Fruit fly (Drosophila melanogaster) whole organism, adult: Measurements from ENCODE around the gene CG2225.

Experiments used
- CG11617 ChIP-seq: fragments of 200-800 bp; sonication (Bioruptor generic); optimal IDR thresholded peaks from 2 replicates; lab custom pipeline; 2017; ENCODE audit warnings: mild to moderate bottlenecking, missing biosample characterization, missing genetic modification reagents, missing genetic modification characterization
- CG12768 ChIP-seq: fragments of 200-800 bp; sonication (Bioruptor generic); optimal IDR thresholded peaks from 2 replicates; lab custom pipeline; 2017; ENCODE audit warnings: missing biosample characterization, missing genetic modification characterization, mild to moderate bottlenecking, moderate library complexity, missing genetic modification reagents
- CG14711 ChIP-seq: fragments of 200-800 bp; sonication (Bioruptor generic); optimal IDR thresholded peaks from 2 replicates; lab custom pipeline; 2018; ENCODE audit warnings: missing biosample characterization, mild to moderate bottlenecking, missing genetic modification characterization, moderate library complexity
- CG1620 ChIP-seq: fragments of 200-800 bp; sonication (Bioruptor generic); optimal IDR thresholded peaks from 2 replicates; lab custom pipeline; 2016; ENCODE audit warnings: missing biosample characterization, missing genetic modification characterization
- CG33017 ChIP-seq: fragments of 200-800 bp; sonication (Bioruptor generic); optimal IDR thresholded peaks from 2 replicates; lab custom pipeline; 2018; ENCODE audit warnings: missing biosample characterization, mild to moderate bottlenecking, missing genetic modification characterization, moderate library complexity
- CG5204 ChIP-seq: fragments of 200-800 bp; sonication (Bioruptor generic); optimal IDR thresholded peaks from 2 replicates; lab custom pipeline; 2016; ENCODE audit warnings: missing biosample characterization, missing genetic modification characterization
- CG7045 ChIP-seq: fragments of 200-800 bp; sonication (Bioruptor generic); optimal IDR thresholded peaks from 2 replicates; lab custom pipeline; 2017; ENCODE audit warnings: missing biosample characterization, mild to moderate bottlenecking, missing genetic modification characterization
- CG7101 ChIP-seq: fragments of 200-800 bp; sonication (Bioruptor generic); optimal IDR thresholded peaks from 2 replicates; lab custom pipeline; 2018; ENCODE audit warnings: missing biosample characterization, mild to moderate bottlenecking, missing genetic modification characterization, moderate library complexity
- Clk ChIP-seq: fragments of 200-800 bp; sonication (Bioruptor generic); optimal IDR thresholded peaks from 2 replicates; lab custom pipeline; 2017; ENCODE audit warnings: missing biosample characterization, missing genetic modification characterization
- Crg-1 ChIP-seq: fragments of 200-800 bp; sonication (Bioruptor generic); optimal IDR thresholded peaks from 2 replicates; lab custom pipeline; 2016; ENCODE audit warnings: missing biosample characterization, missing genetic modification characterization
- Hr96 ChIP-seq: fragments of 200-800 bp; sonication (Bioruptor generic); optimal IDR thresholded peaks from 2 replicates; lab custom pipeline; 2016; ENCODE audit warnings: missing biosample characterization, missing genetic modification characterization
- Mnt ChIP-seq: fragments of 200-800 bp; sonication (Bioruptor generic); optimal IDR thresholded peaks from 2 replicates; lab custom pipeline; 2016; ENCODE audit warnings: missing biosample characterization, mild to moderate bottlenecking, missing genetic modification characterization
- bab1 ChIP-seq: fragments of 200-800 bp; sonication (Bioruptor generic); optimal IDR thresholded peaks from 3 replicates; lab custom pipeline; 2019; ENCODE audit warnings: missing biosample characterization, mild to moderate bottlenecking, missing genetic modification characterization, moderate library complexity
- cic ChIP-seq: fragments of 200-800 bp; sonication (Bioruptor generic); optimal IDR thresholded peaks from 2 replicates; lab custom pipeline; 2017; ENCODE audit warnings: missing biosample characterization, mild to moderate bottlenecking, missing genetic modification characterization, moderate library complexity
- cnc ChIP-seq, 2 experiments: fragments of >200 bp; optimal IDR thresholded peaks; 2 replicates each; lab custom pipeline; 2017
- kay ChIP-seq: fragments of 200-800 bp; sonication (Bioruptor generic); peaks from one replicate; lab custom pipeline; 2016; ENCODE audit warnings: missing biosample characterization, missing genetic modification characterization, borderline replicate concordance
- ovo ChIP-seq: fragments of 200-800 bp; sonication (Bioruptor generic); optimal IDR thresholded peaks from 2 replicates; lab custom pipeline; 2016; ENCODE audit warnings: missing biosample characterization, missing genetic modification characterization
- pad ChIP-seq: fragments of 200-800 bp; sonication (Bioruptor generic); optimal IDR thresholded peaks from 3 replicates; lab custom pipeline; 2017; ENCODE audit warnings: missing biosample characterization, missing genetic modification characterization, mild to moderate bottlenecking, moderate library complexity, missing genetic modification reagents
- tj ChIP-seq: fragments of 200-800 bp; sonication (Bioruptor generic); optimal IDR thresholded peaks from 3 replicates; lab custom pipeline; 2017; ENCODE audit warnings: missing biosample characterization, mild to moderate bottlenecking, missing genetic modification characterization, moderate library complexity
- toe ChIP-seq: fragments of 200-800 bp; sonication (Bioruptor generic); optimal IDR thresholded peaks from 2 replicates; lab custom pipeline; 2016; ENCODE audit warnings: missing biosample characterization, missing genetic modification characterization

The CG2225 gene

DNA sequence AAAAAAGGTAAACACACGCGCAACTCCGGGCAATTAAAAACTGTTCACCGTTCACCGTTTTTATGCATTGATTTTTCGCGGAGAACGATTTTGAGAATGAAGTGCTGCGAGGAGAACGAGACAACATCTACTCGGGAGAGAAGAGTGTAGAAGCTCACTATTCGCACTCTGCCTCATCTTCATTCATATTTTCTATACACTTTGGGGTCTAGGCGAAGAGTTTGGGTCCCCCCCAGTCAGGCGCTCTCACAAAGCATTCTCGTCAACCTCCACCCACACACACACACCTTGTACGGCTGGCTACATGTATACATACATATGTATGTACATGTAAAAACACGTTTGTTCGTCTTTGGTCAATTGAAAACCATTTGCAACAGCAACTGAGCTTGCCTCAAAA, 774 bp downstream of the CG2225 start:
- TF ChIP-seq Crg-1 (GFP tag; lab: Kevin White, UChicago): peak; percentile 6
- TF ChIP-seq bab1 (GFP tag; lab: Kevin White, UChicago): peak; percentile 11
- peak; percentile 81 for TF ChIP-seq pad (GFP tag; lab: Kevin White, UChicago)
- TF ChIP-seq cic (GFP tag; lab: Kevin White, UChicago): no peak
- TF ChIP-seq ovo (GFP tag; lab: Kevin White, UChicago): peak; percentile 5
- TF ChIP-seq CG5204 (GFP tag; lab: Kevin White, UChicago): no peak

DNA sequence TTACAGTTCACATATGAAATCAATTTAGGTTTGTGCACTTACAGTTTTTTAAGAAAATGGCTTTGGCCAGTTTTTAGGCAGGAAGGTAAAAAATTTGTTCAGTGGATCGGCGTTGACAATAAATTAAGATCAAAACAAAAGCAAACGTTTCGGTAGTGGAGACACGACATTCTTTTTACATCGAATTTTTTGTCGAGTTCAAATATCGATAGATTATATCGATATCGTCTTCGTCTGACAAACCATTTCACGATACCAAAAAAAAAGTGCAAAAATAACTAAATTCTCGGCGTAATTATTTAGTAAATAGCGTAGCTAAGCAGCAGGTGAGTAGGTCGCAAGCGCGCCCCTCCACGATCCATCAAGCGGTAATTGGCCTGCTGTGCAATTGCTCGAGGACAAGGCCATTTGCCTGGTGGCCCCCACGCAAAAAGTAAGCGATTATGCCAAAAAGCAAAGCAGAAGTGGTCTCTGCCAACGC, 18.8 kb downstream of the CG2225 start, which contains the start of gene Cul2:
Cul2 (plus strand) TSS at position 207 of the 481 bp plus-strand sequence.
- TF ChIP-seq bab1 (GFP tag; lab: Kevin White, UChicago) (peak; percentile 29), ovo (GFP tag; lab: Kevin White, UChicago) (no peak), toe (GFP tag; lab: Kevin White, UChicago) (peak; percentile 23), CG1620 (GFP tag; lab: Kevin White, UChicago) (peak; percentile 10), cic (GFP tag; lab: Kevin White, UChicago) (no peak), CG7101 (tag; lab: Kevin White, UChicago) (peak; percentile 13), CG5204 (GFP tag; lab: Kevin White, UChicago) (peak; percentile 22)

DNA sequence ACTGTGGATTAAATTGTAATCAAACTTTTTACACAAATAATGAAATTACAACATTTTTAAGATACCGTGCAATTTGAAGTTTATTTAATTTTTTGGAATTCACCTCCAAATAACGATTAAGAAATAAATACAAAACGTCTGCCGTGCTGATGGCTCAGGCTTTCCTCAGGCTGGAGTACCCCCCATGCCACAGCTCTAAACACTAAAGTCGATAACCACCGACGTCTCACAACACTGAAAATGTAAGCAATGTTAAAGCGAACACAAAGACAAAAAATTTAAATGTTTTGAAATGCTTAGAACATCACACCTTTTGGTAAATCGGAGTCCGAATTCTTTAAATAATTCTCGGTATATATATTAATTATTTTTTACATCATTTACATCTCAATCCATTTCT, 19.9 kb downstream of the CG2225 start:
- TF ChIP-seq Mnt (GFP tag; lab: Kevin White, UChicago): peak; percentile 17
- no peak for TF ChIP-seq cnc (optimal IDR thresholded peaks at IDR 0.05; lab: Kevin White, UChicago)
- TF ChIP-seq bab1 (GFP tag; lab: Kevin White, UChicago): no peak
- TF ChIP-seq kay: peak; percentile 50
- peak; percentile 16 for TF ChIP-seq CG7045 (GFP tag; lab: Kevin White, UChicago)
- TF ChIP-seq cic (GFP tag; lab: Kevin White, UChicago): no peak
- no peak for TF ChIP-seq Crg-1 (GFP tag; lab: Kevin White, UChicago)
- peak; percentile 45 for TF ChIP-seq pad (GFP tag; lab: Kevin White, UChicago)
- TF ChIP-seq Clk (GFP tag; lab: Kevin White, UChicago): no peak
- peak; percentile 61 for TF ChIP-seq Hr96 (GFP tag; lab: Kevin White, UChicago)
- peak; percentile 9 for TF ChIP-seq CG1620 (GFP tag; lab: Kevin White, UChicago)
- no peak for TF ChIP-seq tj
- peak; percentile 48 for TF ChIP-seq CG12768 (GFP tag; lab: Kevin White, UChicago)
- peak; percentile 14 for TF ChIP-seq toe (GFP tag; lab: Kevin White, UChicago)
- peak; percentile 33 for TF ChIP-seq CG7101 (tag; lab: Kevin White, UChicago)
- peak; percentile 43 for TF ChIP-seq CG14711 (tag; lab: Kevin White, UChicago)
- TF ChIP-seq ovo (GFP tag; lab: Kevin White, UChicago): no peak
- TF ChIP-seq CG33017 (tag; lab: Kevin White, UChicago): no peak
- no peak for TF ChIP-seq CG11617 (GFP tag; lab: Kevin White, UChicago)
- TF ChIP-seq CG5204 (GFP tag; lab: Kevin White, UChicago): peak; percentile 46

dm6 chr2L:21648769-21649168, 28.6 kb downstream of the CG2225 start:
- TF ChIP-seq toe (GFP tag; lab: Kevin White, UChicago) (no peak), Mnt (GFP tag; lab: Kevin White, UChicago) (no peak), CG12768 (GFP tag; lab: Kevin White, UChicago) (no peak), cic (GFP tag; lab: Kevin White, UChicago) (no peak), CG11617 (GFP tag; lab: Kevin White, UChicago) (no peak), cnc (optimal IDR thresholded peaks at IDR 0.05; lab: Kevin White, UChicago) (no peak)

- TF ChIP-seq ovo (GFP tag; lab: Kevin White, UChicago) (no peak), bab1 (GFP tag; lab: Kevin White, UChicago) (no peak), CG1620 (GFP tag; lab: Kevin White, UChicago) (no peak), CG5204 (GFP tag; lab: Kevin White, UChicago) (no peak), cic (GFP tag; lab: Kevin White, UChicago) (no peak), kay (no peak), Mnt (GFP tag; lab: Kevin White, UChicago) (no peak), cnc (optimal IDR thresholded peaks at IDR 0.05; lab: Kevin White, UChicago) (no peak), pad (GFP tag; lab: Kevin White, UChicago) (no peak), Clk (GFP tag; lab: Kevin White, UChicago) (no peak), CG11617 (GFP tag; lab: Kevin White, UChicago) (no peak), CG12768 (GFP tag; lab: Kevin White, UChicago) (no peak), CG14711 (tag; lab: Kevin White, UChicago) (no peak), CG7101 (tag; lab: Kevin White, UChicago) (no peak)
Measured at dm6 chr2L:21632909-21633308, 44.4 kb downstream of the CG2225 start.

dm6 chr2L:21632032-21632587, 45.2 kb downstream of the CG2225 start, which contains the start of gene Ac3:
Ac3 (plus strand) TSS chr2L:21632587.
- no peak for TF ChIP-seq CG7101 (tag; lab: Kevin White, UChicago)
- TF ChIP-seq CG7045 (GFP tag; lab: Kevin White, UChicago): no peak
- TF ChIP-seq cnc (optimal IDR thresholded peaks at IDR 0.05; lab: Kevin White, UChicago): no peak
- TF ChIP-seq CG1620 (GFP tag; lab: Kevin White, UChicago): no peak
- no peak for TF ChIP-seq kay
- TF ChIP-seq CG14711 (tag; lab: Kevin White, UChicago): no peak
- no peak for TF ChIP-seq Clk (GFP tag; lab: Kevin White, UChicago)
- no peak for TF ChIP-seq ovo (GFP tag; lab: Kevin White, UChicago)
- TF ChIP-seq CG5204 (GFP tag; lab: Kevin White, UChicago): no peak
- no peak for TF ChIP-seq Mnt (GFP tag; lab: Kevin White, UChicago)
- no peak for TF ChIP-seq bab1 (GFP tag; lab: Kevin White, UChicago)
- TF ChIP-seq CG11617 (GFP tag; lab: Kevin White, UChicago): no peak
- TF ChIP-seq toe (GFP tag; lab: Kevin White, UChicago): no peak
- no peak for TF ChIP-seq tj
